Worm (Caenorhabditis elegans): ENCODE data around the gene nlp-64.
"Not testable (repeated sequence)": the region's sequence is repeated elsewhere in the genome, so short reads cannot be mapped to it uniquely, and the experiment has no call there.

Gene nlp-64

DNA sequence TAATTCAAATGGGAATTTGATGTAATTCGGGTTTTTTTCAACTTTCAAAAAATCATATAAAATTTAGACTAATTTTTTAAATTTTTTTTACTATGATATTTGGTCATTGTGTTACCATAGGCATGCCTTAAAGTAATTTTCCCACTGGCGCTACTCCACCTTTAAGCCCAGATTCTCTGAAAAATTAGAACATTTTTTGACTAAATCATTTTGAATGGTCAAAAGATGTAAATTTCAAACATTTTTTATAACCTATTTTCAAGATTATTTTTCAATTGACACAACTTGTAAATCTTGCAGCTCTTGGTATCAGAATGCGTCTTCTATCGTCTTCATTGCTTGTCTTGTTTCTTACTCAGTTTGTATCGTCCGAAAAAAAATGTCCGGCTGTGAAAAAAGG lies 14.2 kb downstream of the nlp-64 start, which contains the start of gene R57.2:
R57.2 (plus strand) TSS at position 301 of the 400 bp plus-strand sequence.
- no peak for TF ChIP-seq klf-2 (GFP tag; conservative IDR thresholded peaks at IDR 0.05)
- TF ChIP-seq med-1 (GFP tag; optimal IDR thresholded peaks at IDR 0.05; ENCODE audit: insufficient read depth): no peak
- no peak for TF ChIP-seq flt-1 (GFP tag; IDR thresholded peaks at IDR 0.05)
- no peak for TF ChIP-seq ztf-23 (GFP tag; IDR thresholded peaks at IDR 0.05)
- TF ChIP-seq cog-1 (tag; optimal IDR thresholded peaks at IDR 0.05): no peak
- no peak for TF ChIP-seq tab-1 (GFP tag; IDR thresholded peaks at IDR 0.05)
- no peak for TF ChIP-seq T22C8.4 (GFP tag; IDR thresholded peaks at IDR 0.05)
- no peak for TF ChIP-seq ztf-29 (GFP tag; IDR thresholded peaks at IDR 0.05)
- no peak for TF ChIP-seq ref-1 (GFP tag; conservative IDR thresholded peaks at IDR 0.05)

ce11 chrX:295726-296125 lies 15.4 kb downstream of the nlp-64 start:
- TF ChIP-seq ref-1 (GFP tag; conservative IDR thresholded peaks at IDR 0.05): no peak
- TF ChIP-seq ztf-23 (GFP tag; IDR thresholded peaks at IDR 0.05): no peak

DNA sequence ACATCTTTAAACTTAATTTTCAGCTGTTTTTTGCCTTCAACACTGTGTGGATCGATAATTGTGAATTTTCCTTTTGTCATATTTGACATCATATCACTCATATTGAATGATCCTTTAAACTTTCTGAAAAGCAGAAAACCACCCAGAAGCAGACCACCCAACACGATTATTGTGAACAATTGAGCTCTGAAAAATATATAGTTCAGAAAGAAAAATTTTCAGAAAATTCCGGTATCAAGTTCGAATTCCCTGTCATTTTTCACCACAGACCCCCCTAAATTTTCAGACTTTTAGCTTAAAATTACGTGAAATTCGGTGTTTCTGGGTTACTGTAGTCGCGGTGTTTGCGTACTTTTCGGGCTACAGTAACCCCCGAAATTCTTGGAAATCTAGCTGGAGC lies 25.0 kb downstream of the nlp-64 start, which contains the start of gene Y47C4A.1:
Y47C4A.1 (minus strand) TSS at position 101 of the 400 bp plus-strand sequence.
- TF ChIP-seq flt-1 (GFP tag; IDR thresholded peaks at IDR 0.05); tab-1 (GFP tag; IDR thresholded peaks at IDR 0.05); cog-1 (tag; optimal IDR thresholded peaks at IDR 0.05): not testable (repeated sequence)

DNA sequence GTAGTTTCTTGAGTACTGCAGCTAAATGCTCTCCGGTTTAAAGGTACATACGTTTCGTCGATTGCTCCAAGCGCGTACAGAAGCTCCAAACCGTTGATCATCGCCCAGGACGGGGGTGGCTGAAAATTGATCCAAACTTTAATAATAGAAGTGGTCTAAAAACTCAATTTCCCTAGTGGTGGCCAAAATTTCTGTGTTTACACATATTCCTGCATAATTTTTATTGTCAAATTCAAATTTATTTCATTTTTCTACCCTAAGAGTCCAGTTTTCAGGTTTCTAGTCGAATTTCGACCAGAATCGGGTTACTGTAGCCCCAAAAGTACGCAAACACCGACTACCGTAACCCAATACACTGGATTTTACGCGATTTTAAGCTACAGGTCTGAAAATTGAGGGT lies 37.2 kb downstream of the nlp-64 start, which contains the start of gene Y108F1.5:
Y108F1.5 (minus strand) TSS at position 101 of the 400 bp plus-strand sequence.
- TF ChIP-seq ref-1 (GFP tag; conservative IDR thresholded peaks at IDR 0.05); flt-1 (GFP tag; IDR thresholded peaks at IDR 0.05); med-1 (GFP tag; optimal IDR thresholded peaks at IDR 0.05; ENCODE audit: insufficient read depth): not testable (repeated sequence)

DNA sequence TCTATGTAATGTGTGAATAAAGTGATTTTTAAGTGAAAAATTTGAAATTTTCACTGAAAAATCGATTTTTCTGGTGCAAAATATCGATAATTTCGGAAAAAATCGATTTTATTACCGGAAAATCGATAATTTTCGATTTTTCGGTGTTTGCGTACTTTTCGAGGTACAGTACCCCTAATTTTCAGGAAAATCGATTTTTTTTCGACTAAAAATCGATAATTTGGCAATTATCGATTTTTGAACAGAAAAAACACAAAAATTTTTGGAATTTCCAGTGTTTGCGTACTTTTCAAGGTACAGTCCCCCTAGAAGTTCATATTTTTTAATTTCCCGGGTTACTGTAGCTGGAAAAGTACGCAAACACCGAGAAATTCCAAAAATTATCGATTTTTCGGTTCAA lies 39.6 kb downstream of the nlp-64 start:
- no peak for TF ChIP-seq cog-1 (tag; optimal IDR thresholded peaks at IDR 0.05)
- TF ChIP-seq T22C8.4 (GFP tag; IDR thresholded peaks at IDR 0.05): peak; percentile 80

Measured in whole organism, midembryonic.